Worm (Caenorhabditis elegans) whole organism, mixed stage, embryonic: ENCODE measurements around the gene Y53C12A.7.

ENCODE experiments used
- ces-1 ChIP-seq: fragments of 150-350 bp; optimal IDR thresholded peaks from 2 replicates; lab custom pipeline; 2014; ENCODE audit warnings: missing biosample characterization, missing genetic modification reagents, missing genetic modification characterization
- elt-1 ChIP-seq: sonication (generic microtip); optimal IDR thresholded peaks from 2 replicates; lab custom pipeline; 2017; ENCODE audit warnings: missing genetic modification characterization, mild to moderate bottlenecking, missing compliant biosample characterization, antibody characterized with exemption, moderate library complexity, borderline replicate concordance; ENCODE audit not compliant: insufficient read depth
- elt-3 ChIP-seq: fragments of 150-350 bp; optimal IDR thresholded peaks from 2 replicates; lab custom pipeline; 2014; ENCODE audit warnings: missing biosample characterization, missing genetic modification characterization
- lin-13 ChIP-seq: fragments of 150-350 bp; optimal IDR thresholded peaks from 2 replicates; lab custom pipeline; 2014; ENCODE audit warnings: missing biosample characterization, missing genetic modification characterization
- lsy-2 ChIP-seq: fragments of 150-350 bp; optimal IDR thresholded peaks from 2 replicates; lab custom pipeline; 2014; ENCODE audit warnings: missing biosample characterization, missing genetic modification characterization
- mep-1 ChIP-seq: fragments of 150-350 bp; optimal IDR thresholded peaks from 2 replicates; lab custom pipeline; 2017; ENCODE audit warnings: missing biosample characterization, missing genetic modification reagents, missing genetic modification characterization, inconsistent platforms
- nhr-12 ChIP-seq: fragments of 150-350 bp; optimal IDR thresholded peaks from 2 replicates; lab custom pipeline; 2014; ENCODE audit warnings: missing biosample characterization, missing genetic modification characterization
- nhr-237 ChIP-seq: fragments of 150-350 bp; optimal IDR thresholded peaks from 2 replicates; lab custom pipeline; 2014; ENCODE audit warnings: missing biosample characterization, missing genetic modification characterization
- snpc-4 ChIP-seq: fragments of 150-350 bp; optimal IDR thresholded peaks from 2 replicates; lab custom pipeline; 2014; ENCODE audit warnings: missing biosample characterization, missing genetic modification characterization
- unc-62 ChIP-seq: fragments of 150-350 bp; optimal IDR thresholded peaks from 2 replicates; lab custom pipeline; 2014; ENCODE audit warnings: missing biosample characterization, missing genetic modification reagents, missing genetic modification characterization

- TF ChIP-seq nhr-237 (tag; lab: Kevin White, UChicago) (no peak), nhr-12 (tag; lab: Kevin White, UChicago) (no peak), mep-1 (tag; lab: Kevin White, UChicago) (no peak), lin-13 (no peak), snpc-4 (tag; lab: Kevin White, UChicago) (no peak), unc-62 (GFP tag; lab: Kevin White, UChicago) (no peak), elt-3 (no peak), lsy-2 (tag; lab: Kevin White, UChicago) (no peak), elt-1 (no peak), ces-1 (GFP tag; lab: Kevin White, UChicago) (peak; percentile 48)
Measured at ce11 chrII:9690067-9690632, 10.2 kb upstream of the Y53C12A.7 start.
